Fruit fly (Drosophila melanogaster): ENCODE data around the gene moon.
A peak's percentile ranks its signal among the peaks of the same experiment; 100 is the strongest.

The moon gene

DNA sequence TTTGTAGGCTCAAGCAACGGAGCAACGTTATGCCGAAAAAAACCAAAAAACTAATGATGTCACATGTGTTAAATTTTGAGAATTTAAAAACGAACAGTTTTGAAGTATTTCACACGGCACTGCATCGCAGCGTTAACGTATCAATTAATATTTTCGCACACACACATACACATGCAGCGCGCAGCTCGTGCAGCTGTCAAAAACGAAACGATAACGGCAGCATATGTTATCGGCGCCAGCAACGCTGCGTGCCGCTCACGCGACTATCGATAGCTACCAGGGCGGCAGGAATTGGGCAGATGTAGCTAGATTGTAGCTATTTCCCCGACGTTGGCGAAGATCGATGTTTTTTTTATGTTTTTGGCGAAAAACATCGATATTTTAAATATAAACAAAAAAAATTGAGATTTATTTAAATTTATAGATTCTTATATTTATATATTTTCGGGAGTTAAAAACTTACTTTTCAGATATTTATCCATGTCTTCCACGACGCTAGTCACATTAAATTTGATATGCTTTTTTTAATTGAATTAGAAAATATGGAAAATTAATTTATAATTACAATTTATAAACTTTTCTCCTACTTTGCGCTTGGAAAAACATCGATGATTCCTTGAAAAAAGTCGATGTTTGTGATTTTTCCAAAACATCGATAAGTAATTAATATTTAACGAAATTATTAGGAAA lies 43.6 kb downstream of the moon start, which contains the start of gene Usp7 (continued):
- no peak for TF ChIP-seq CG6808 (GFP tag; optimal IDR thresholded peaks at IDR 0.05)
- TF ChIP-seq CG11902 (GFP tag; optimal IDR thresholded peaks at IDR 0.05), result no peak
- TF ChIP-seq Blimp-1 (GFP tag; optimal IDR thresholded peaks at IDR 0.05), result no peak
- TF ChIP-seq ss (GFP tag; optimal IDR thresholded peaks at IDR 0.05), result peak in 1 of 2 experiments; percentile 47
- TF ChIP-seq Eip93F (GFP tag; optimal IDR thresholded peaks at IDR 0.05), result no peak
- 0 out of 3 replicates have a peak, but pooled peaks have one; percentile 36 for TF ChIP-seq eg (GFP tag; IDR thresholded peaks at IDR 0.05)
- TF ChIP-seq fd59A (GFP tag; optimal IDR thresholded peaks at IDR 0.05), result no peak
